Fruit fly (Drosophila melanogaster): ENCODE data around the gene lds.

The lds gene

dm6 chr3R:7962778-7963494 is 42.7 kb downstream of the lds start (continued):
- peak; percentile 19 for TF ChIP-seq CG8359 (GFP tag; optimal IDR thresholded peaks at IDR 0.05; ENCODE audit: borderline replicate concordance)
- peak; percentile 61 for TF ChIP-seq CG7839 (tag; optimal IDR thresholded peaks at IDR 0.05)
- TF ChIP-seq lov (optimal IDR thresholded peaks at IDR 0.05) = no peak
- TF ChIP-seq lov (GFP tag; IDR thresholded peaks at IDR 0.05) = 0 out of 3 replicates have a peak, but pooled peaks have one; percentile 5
- TF ChIP-seq lmd (GFP tag; IDR thresholded peaks at IDR 0.05) = 0 out of 2 replicates have a peak, but pooled peaks have one; percentile 15
- no peak for TF ChIP-seq CG6854 (GFP tag; optimal IDR thresholded peaks at IDR 0.05)
- no peak for TF ChIP-seq bowl (GFP tag; IDR thresholded peaks at IDR 0.05)
- TF ChIP-seq aop (GFP tag; IDR thresholded peaks at IDR 0.05) = peak; percentile 74
- TF ChIP-seq Oaz (GFP tag; IDR thresholded peaks at IDR 0.05) = no peak
- peak; percentile 76 for TF ChIP-seq tio (GFP tag; optimal IDR thresholded peaks at IDR 0.05)
- peak; percentile 71 for TF ChIP-seq CG16815 (GFP tag; optimal IDR thresholded peaks at IDR 0.05)
- peak; percentile 37; the same call in 2 of the 3 replicates for TF ChIP-seq row (GFP tag; IDR thresholded peaks at IDR 0.05)
- TF ChIP-seq salm (tag; optimal IDR thresholded peaks at IDR 0.05) = no peak
- peak; percentile 47 for TF ChIP-seq CG8924 (tag; optimal IDR thresholded peaks at IDR 0.05)
- TF ChIP-seq Sox102F (GFP tag; optimal IDR thresholded peaks at IDR 0.05) = peak; percentile 48
- peak; percentile 52 for TF ChIP-seq Hr3 (GFP tag; optimal IDR thresholded peaks at IDR 0.05)
- TF ChIP-seq D19A (tag; optimal IDR thresholded peaks at IDR 0.05) = peak; percentile 56
- TF ChIP-seq oc (tag; optimal IDR thresholded peaks at IDR 0.05) = no peak
- TF ChIP-seq CG12071 (GFP tag; optimal IDR thresholded peaks at IDR 0.05) = no peak
- TF ChIP-seq Oli (tag; optimal IDR thresholded peaks at IDR 0.05) = peak; percentile 79
- no peak for TF ChIP-seq Fer2 (tag; optimal IDR thresholded peaks at IDR 0.05)
- TF ChIP-seq eyg (GFP tag; optimal IDR thresholded peaks at IDR 0.05) = no peak
- no peak for TF ChIP-seq sc (optimal IDR thresholded peaks at IDR 0.05)
- TF ChIP-seq sc (GFP tag; optimal IDR thresholded peaks at IDR 0.05) = peak; percentile 75
- no peak for TF ChIP-seq CG11398 (GFP tag; optimal IDR thresholded peaks at IDR 0.05)
- no peak for TF ChIP-seq danr (GFP tag; IDR thresholded peaks at IDR 0.05)
- TF ChIP-seq HLH54F (GFP tag; optimal IDR thresholded peaks at IDR 0.05) = no peak
- no peak for TF ChIP-seq Fer1 (GFP tag; optimal IDR thresholded peaks at IDR 0.05)
- TF ChIP-seq dm (GFP tag; optimal IDR thresholded peaks at IDR 0.05) = no peak
- 0 out of 2 replicates have a peak, but pooled peaks have one; percentile 22 for TF ChIP-seq E2f1 (GFP tag; IDR thresholded peaks at IDR 0.05)
- TF ChIP-seq CG2875 (GFP tag; optimal IDR thresholded peaks at IDR 0.05) = peak; percentile 61
- TF ChIP-seq crp (GFP tag; optimal IDR thresholded peaks at IDR 0.05) = no peak
- peak; percentile 66 for TF ChIP-seq CG13775 (GFP tag; optimal IDR thresholded peaks at IDR 0.05)
- TF ChIP-seq CG31365 (tag; optimal IDR thresholded peaks at IDR 0.05) = no peak
- TF ChIP-seq CG6254 (GFP tag; optimal IDR thresholded peaks at IDR 0.05) = peak; percentile 44
- TF ChIP-seq cg (GFP tag; optimal IDR thresholded peaks at IDR 0.05) = peak; percentile 91
- peak; percentile 61; the same call in 1 of the 2 replicates for TF ChIP-seq Xrp1 (GFP tag; IDR thresholded peaks at IDR 0.05)
- TF ChIP-seq D (optimal IDR thresholded peaks at IDR 0.05) = no peak
- peak; percentile 85 for TF ChIP-seq D (GFP tag; optimal IDR thresholded peaks at IDR 0.05)
- TF ChIP-seq gcm (GFP tag; optimal IDR thresholded peaks at IDR 0.05) = no peak
- no peak for TF ChIP-seq emc (GFP tag; optimal IDR thresholded peaks at IDR 0.05)
- TF ChIP-seq Bgb (GFP tag; IDR thresholded peaks at IDR 0.05; ENCODE audit: partially characterized antibody) = no peak
- no peak for TF ChIP-seq ems (GFP tag; optimal IDR thresholded peaks at IDR 0.05)
- TF ChIP-seq psq (GFP tag; optimal IDR thresholded peaks at IDR 0.05) = no peak
- 0 out of 2 replicates have a peak, but pooled peaks have one; percentile 2 for TF ChIP-seq Ada2b (GFP tag; IDR thresholded peaks at IDR 0.05)
- no peak for TF ChIP-seq CG18764 (GFP tag; optimal IDR thresholded peaks at IDR 0.05)
- TF ChIP-seq CG32772 (GFP tag; IDR thresholded peaks at IDR 0.05) = peak; percentile 46
- TF ChIP-seq CG7928 (GFP tag; optimal IDR thresholded peaks at IDR 0.05) = no peak
- peak; percentile 34 for TF ChIP-seq Six4 (GFP tag; optimal IDR thresholded peaks at IDR 0.05)
- TF ChIP-seq ato (GFP tag; IDR thresholded peaks at IDR 0.05; ENCODE audit: partially characterized antibody) = no peak

All from whole organism, embryonic.